Worm (Caenorhabditis elegans): ENCODE results near the gene F33D4.4.

ce11 chrIV:7723555-7723954, 16.9 kb upstream of the F33D4.4 start:
- TF ChIP-seq ceh-31 (tag; optimal IDR thresholded peaks at IDR 0.05) (no peak), pha-4 (tag; optimal IDR thresholded peaks at IDR 0.05) (no peak), ets-4 (tag; optimal IDR thresholded peaks at IDR 0.05) (no peak), ttx-3 (tag; optimal IDR thresholded peaks at IDR 0.05) (no peak), ceh-34 (tag; optimal IDR thresholded peaks at IDR 0.05) (no peak), C08G9.2 (tag; optimal IDR thresholded peaks at IDR 0.05) (no peak), ama-1 (optimal IDR thresholded peaks at IDR 0.05) (no peak), nhr-11 (tag; optimal IDR thresholded peaks at IDR 0.05) (no peak)
